Worm (Caenorhabditis elegans) whole organism, young adult: ENCODE measurements around the gene R04B3.3.
A peak's percentile ranks its signal among the peaks of the same experiment; 100 is the strongest.

ENCODE experiments used
- B0261.1 ChIP-seq: sonication (generic microtip); optimal IDR thresholded peaks from 2 replicates; lab custom pipeline; 2016; ENCODE audit warnings: mild to moderate bottlenecking, missing genetic modification characterization, moderate library complexity, missing compliant biosample characterization
- B0336.3 ChIP-seq: fragments of 200-800 bp; sonication (Bioruptor generic); IDR thresholded peaks from 2 replicates; pipeline ENCODE4 v1.3.6; 2022; ENCODE audit warnings: missing genetic modification characterization, missing compliant biosample characterization
- C06A6.2 ChIP-seq: fragments of 200-800 bp; sonication (Bioruptor generic); conservative IDR thresholded peaks from 2 replicates; pipeline ENCODE4 v1.3.6; 2022; ENCODE audit warnings: missing genetic modification characterization, missing compliant biosample characterization
- D2030.7 ChIP-seq: fragments of 200-800 bp; sonication (Bioruptor generic); IDR thresholded peaks from 2 replicates; pipeline ENCODE4 v1.3.6; 2022; ENCODE audit warnings: missing genetic modification reagents, missing genetic modification characterization, missing compliant biosample characterization
- F37B4.10 ChIP-seq: fragments of 200-800 bp; sonication (Bioruptor generic); IDR thresholded peaks from 2 replicates; pipeline ENCODE4 v1.3.6; 2022; ENCODE audit warnings: missing genetic modification characterization, missing compliant biosample characterization
- F49E8.2 ChIP-seq: sonication (generic microtip); optimal IDR thresholded peaks from 3 replicates; lab custom pipeline; 2017; ENCODE audit warnings: missing genetic modification characterization, mild to moderate bottlenecking, missing compliant biosample characterization, antibody characterized with exemption, moderate library complexity; ENCODE audit not compliant: insufficient read depth
- F55B11.4 ChIP-seq: sonication (generic microtip); optimal IDR thresholded peaks from 2 replicates; lab custom pipeline; 2016; ENCODE audit warnings: missing compliant biosample characterization, missing genetic modification characterization, borderline replicate concordance; ENCODE audit not compliant: insufficient read depth
- K11D2.4 ChIP-seq: fragments of 200-800 bp; sonication (Bioruptor generic); IDR thresholded peaks from 2 replicates; pipeline ENCODE4 v1.3.6; 2022; ENCODE audit warnings: missing genetic modification reagents, missing genetic modification characterization, missing compliant biosample characterization
- T26A5.8 ChIP-seq: sonication (generic microtip); optimal IDR thresholded peaks from 2 replicates; lab custom pipeline; 2016; ENCODE audit warnings: missing genetic modification characterization, missing compliant biosample characterization
- Y53F4B.3 ChIP-seq: fragments of 200-800 bp; sonication (Bioruptor generic); IDR thresholded peaks from 2 replicates; pipeline ENCODE4 v1.3.6; 2022; ENCODE audit warnings: missing genetic modification reagents, missing genetic modification characterization, missing compliant biosample characterization
- Y67H2A.10 ChIP-seq: fragments of 200-800 bp; sonication (Bioruptor generic); conservative IDR thresholded peaks from 2 replicates; pipeline ENCODE4 v1.3.6; 2022; ENCODE audit warnings: missing genetic modification reagents, missing genetic modification characterization, missing compliant biosample characterization
- Y95B8A.8 ChIP-seq: fragments of 200-800 bp; sonication (Bioruptor generic); IDR thresholded peaks from 2 replicates; pipeline ENCODE4 v1.3.6; 2022; ENCODE audit warnings: missing genetic modification reagents, missing genetic modification characterization, missing compliant biosample characterization
- akir-1 ChIP-seq: fragments of 200-800 bp; sonication (Bioruptor generic); optimal IDR thresholded peaks from 2 replicates; lab custom pipeline; 2018; ENCODE audit warnings: mild to moderate bottlenecking, missing genetic modification characterization, moderate library complexity, missing compliant biosample characterization
- aptf-2 ChIP-seq: fragments of 200-800 bp; sonication (Bioruptor generic); conservative IDR thresholded peaks from 2 replicates; pipeline ENCODE4 v1.3.6; 2022; ENCODE audit warnings: missing genetic modification reagents, missing genetic modification characterization, missing compliant biosample characterization
- athp-1 ChIP-seq: sonication (generic microtip); optimal IDR thresholded peaks from 2 replicates; lab custom pipeline; 2017; ENCODE audit warnings: mild to moderate bottlenecking, missing genetic modification characterization, missing compliant biosample characterization
- bed-1 ChIP-seq: fragments of 200-800 bp; sonication (Bioruptor generic); IDR thresholded peaks from 2 replicates; pipeline ENCODE4 v1.3.6; 2022; ENCODE audit warnings: missing genetic modification reagents, missing genetic modification characterization, missing compliant biosample characterization
- cebp-2 ChIP-seq: fragments of 200-800 bp; sonication (Bioruptor generic); IDR thresholded peaks from 2 replicates; pipeline ENCODE4 v1.3.6; 2022; ENCODE audit warnings: missing genetic modification characterization, missing compliant biosample characterization
- ceh-100 ChIP-seq: fragments of 200-800 bp; sonication (Bioruptor generic); IDR thresholded peaks from 2 replicates; pipeline ENCODE4 v1.3.6; 2022; ENCODE audit warnings: missing genetic modification reagents, missing genetic modification characterization, missing compliant biosample characterization
- ceh-58 ChIP-seq: fragments of 200-800 bp; sonication (Bioruptor generic); IDR thresholded peaks from 2 replicates; pipeline ENCODE4 v1.3.6; 2022; ENCODE audit warnings: missing genetic modification characterization, missing compliant biosample characterization
- ceh-79 ChIP-seq: sonication (generic microtip); optimal IDR thresholded peaks from 2 replicates; lab custom pipeline; 2017; ENCODE audit warnings: mild to moderate bottlenecking, missing genetic modification characterization, missing compliant biosample characterization
- ceh-91 ChIP-seq: fragments of 200-800 bp; sonication (Bioruptor generic); IDR thresholded peaks from 2 replicates; pipeline ENCODE4 v1.3.6; 2022; ENCODE audit warnings: missing genetic modification reagents, missing genetic modification characterization, missing compliant biosample characterization
- dox-1 ChIP-seq: fragments of 200-800 bp; sonication (Bioruptor generic); IDR thresholded peaks from 2 replicates; pipeline ENCODE4 v1.3.6; 2022; ENCODE audit warnings: missing genetic modification reagents, missing genetic modification characterization, missing compliant biosample characterization
- dpl-1 ChIP-seq: fragments of 150-350 bp; optimal IDR thresholded peaks from 2 replicates; lab custom pipeline; 2014; ENCODE audit warnings: missing biosample characterization, missing genetic modification reagents, missing genetic modification characterization
- ekl-4 ChIP-seq: fragments of 200-800 bp; sonication (Bioruptor generic); IDR thresholded peaks from 2 replicates; pipeline ENCODE4 v1.3.6; 2022; ENCODE audit warnings: missing genetic modification reagents, missing genetic modification characterization, missing compliant biosample characterization
- ets-4 ChIP-seq: fragments of 200-800 bp; sonication (Bioruptor generic); optimal IDR thresholded peaks from 2 replicates; lab custom pipeline; 2018; ENCODE audit warnings: mild to moderate bottlenecking, missing genetic modification characterization, missing compliant biosample characterization
- hmg-20 ChIP-seq: fragments of 200-800 bp; sonication (Bioruptor generic); IDR thresholded peaks from 2 replicates; pipeline ENCODE4 v1.3.6; 2022; ENCODE audit warnings: missing genetic modification reagents, missing genetic modification characterization, missing compliant biosample characterization
- lin-40 ChIP-seq: sonication (generic microtip); optimal IDR thresholded peaks from 2 replicates; lab custom pipeline; 2016; ENCODE audit warnings: missing genetic modification characterization, mild to moderate bottlenecking, missing compliant biosample characterization, missing genotype, missing genetic modification reagents
- lir-1 ChIP-seq: fragments of 200-800 bp; sonication (Bioruptor generic); conservative IDR thresholded peaks from 2 replicates; pipeline ENCODE4 v1.3.6; 2022; ENCODE audit warnings: missing genetic modification reagents, missing genetic modification characterization, missing compliant biosample characterization
- madf-3 ChIP-seq: fragments of 200-800 bp; sonication (Bioruptor generic); IDR thresholded peaks from 2 replicates; pipeline ENCODE4 v1.3.6; 2022; ENCODE audit warnings: missing genetic modification reagents, missing genetic modification characterization, missing compliant biosample characterization
- madf-8 ChIP-seq: fragments of 200-800 bp; sonication (Bioruptor generic); conservative IDR thresholded peaks from 2 replicates; pipeline ENCODE4 v1.3.6; 2022; ENCODE audit warnings: missing genetic modification reagents, missing genetic modification characterization, missing compliant biosample characterization
- mcd-1 ChIP-seq: fragments of 200-800 bp; sonication (Bioruptor generic); IDR thresholded peaks from 2 replicates; pipeline ENCODE4 v1.3.6; 2022; ENCODE audit warnings: missing genetic modification reagents, missing genetic modification characterization, missing compliant biosample characterization
- mel-28 ChIP-seq: sonication (generic microtip); optimal IDR thresholded peaks from 2 replicates; lab custom pipeline; 2016; ENCODE audit warnings: borderline replicate concordance, mild to moderate bottlenecking, missing genetic modification characterization, missing compliant biosample characterization
- mxl-1 ChIP-seq: sonication (generic microtip); optimal IDR thresholded peaks from 2 replicates; lab custom pipeline; 2016; ENCODE audit warnings: missing genetic modification characterization, missing compliant biosample characterization
- nhr-27 ChIP-seq: fragments of 200-800 bp; sonication (Bioruptor generic); optimal IDR thresholded peaks from 2 replicates; lab custom pipeline; 2018; ENCODE audit warnings: mild to moderate bottlenecking, missing genetic modification characterization, moderate library complexity, missing compliant biosample characterization
- nhr-90 ChIP-seq: sonication (generic microtip); optimal IDR thresholded peaks from 2 replicates; lab custom pipeline; 2016; ENCODE audit warnings: missing genotype, mild to moderate bottlenecking, missing genetic modification characterization, missing compliant biosample characterization
- rec-8 ChIP-seq, 2 experiments: sonication (generic microtip); optimal IDR thresholded peaks; 2 replicates each; lab custom pipeline; 2016; ENCODE audit warnings: mild to moderate bottlenecking in 2 of 2, missing genetic modification characterization in 2 of 2, missing genetic modification reagents in 2 of 2, missing genotype in 2 of 2, missing biosample characterization in 1 of 2, missing compliant biosample characterization in 1 of 2, moderate library complexity in 1 of 2
- sdz-38 ChIP-seq: sonication (generic microtip); optimal IDR thresholded peaks from 2 replicates; lab custom pipeline; 2016; ENCODE audit warnings: missing genotype, missing genetic modification characterization, missing compliant biosample characterization
- snpc-1.1 ChIP-seq: sonication (generic microtip); optimal IDR thresholded peaks from 2 replicates; lab custom pipeline; 2017; ENCODE audit warnings: missing genetic modification characterization, mild to moderate bottlenecking, missing compliant biosample characterization, antibody characterized with exemption, moderate library complexity, missing genotype, missing genetic modification reagents; ENCODE audit not compliant: insufficient read depth
- snpc-4 ChIP-seq, 5 experiments: fragments of 150-350 bp in 1 of 5; sonication (generic microtip) in 4 of 5; optimal IDR thresholded peaks; 2 replicates each; lab custom pipeline; 2014 to 2018; ENCODE audit warnings: missing genetic modification characterization in 5 of 5, missing biosample characterization in 3 of 5, antibody characterized with exemption in 2 of 5, mild to moderate bottlenecking in 2 of 5, missing compliant biosample characterization in 2 of 5, missing genotype in 2 of 5, moderate library complexity in 2 of 5, missing genetic modification reagents in 1 of 5
- unc-62 ChIP-seq: fragments of 150-350 bp; optimal IDR thresholded peaks from 2 replicates; lab custom pipeline; 2014; ENCODE audit warnings: missing biosample characterization, missing genetic modification reagents, missing genetic modification characterization
- xnd-1 ChIP-seq: sonication (generic microtip); optimal IDR thresholded peaks from 2 replicates; lab custom pipeline; 2016; ENCODE audit warnings: missing genotype, missing genetic modification reagents, missing genetic modification characterization, missing compliant biosample characterization
- ztf-18 ChIP-seq: sonication (generic microtip); optimal IDR thresholded peaks from 2 replicates; lab custom pipeline; 2016; ENCODE audit warnings: missing genotype, mild to moderate bottlenecking, missing genetic modification characterization, missing compliant biosample characterization
- ztf-28 ChIP-seq: fragments of 200-800 bp; sonication (Bioruptor generic); IDR thresholded peaks from 2 replicates; pipeline ENCODE4 v1.3.6; 2022; ENCODE audit warnings: missing genetic modification reagents, missing genetic modification characterization, missing compliant biosample characterization
- ztf-3 ChIP-seq: fragments of 200-800 bp; sonication (Bioruptor generic); optimal IDR thresholded peaks from 2 replicates; lab custom pipeline; 2018; ENCODE audit warnings: mild to moderate bottlenecking, missing genetic modification characterization, missing compliant biosample characterization
- ztf-6 ChIP-seq: fragments of 200-800 bp; sonication (Bioruptor generic); IDR thresholded peaks from 2 replicates; pipeline ENCODE4 v1.3.6; 2022; ENCODE audit warnings: missing genetic modification reagents, missing genetic modification characterization, missing compliant biosample characterization

The R04B3.3 gene

DNA sequence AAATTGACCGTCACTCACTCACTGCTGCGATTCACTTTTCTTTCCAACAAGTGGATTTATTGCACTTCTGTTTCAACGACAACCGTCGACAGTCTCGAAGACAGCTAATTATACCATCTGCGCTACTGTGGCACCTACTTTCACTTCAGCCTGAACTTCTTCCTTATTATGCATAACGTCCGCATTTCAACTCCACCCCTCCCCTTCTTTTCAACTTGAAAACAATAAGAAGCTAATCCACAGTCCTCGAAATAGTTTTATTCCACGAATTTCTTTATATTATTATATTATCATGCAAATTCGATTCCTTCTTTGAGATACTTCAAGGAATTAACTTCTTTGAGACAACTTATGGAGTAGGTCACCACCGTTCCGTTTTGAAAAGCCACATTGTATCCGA lies 4.5 kb downstream of the R04B3.3 start, which contains the start of gene R04B3.1:
Gene R04B3.1 (minus strand): TSS at position 101 of the 400 bp plus-strand sequence.
- TF ChIP-seq athp-1 (tag; lab: Kevin White, UChicago), result no peak
- TF ChIP-seq T26A5.8 (tag; lab: Kevin White, UChicago), result no peak
- TF ChIP-seq ekl-4 (GFP tag; lab: Robert Waterston, UW), result no peak
- TF ChIP-seq ceh-91 (GFP tag; lab: Robert Waterston, UW), result no peak
- no peak for TF ChIP-seq ztf-28 (GFP tag; lab: Robert Waterston, UW)
- TF ChIP-seq B0336.3 (GFP tag; lab: Robert Waterston, UW), result no peak
- TF ChIP-seq D2030.7 (GFP tag; lab: Robert Waterston, UW), result no peak
- TF ChIP-seq madf-8 (GFP tag; lab: Robert Waterston, UW), result no peak
- TF ChIP-seq ztf-3, result no peak
- TF ChIP-seq Y67H2A.10 (GFP tag; lab: Robert Waterston, UW), result no peak
- TF ChIP-seq F55B11.4 (tag; lab: Kevin White, UChicago), result no peak
- no peak for TF ChIP-seq sdz-38 (tag; lab: Kevin White, UChicago)
- TF ChIP-seq Y53F4B.3 (GFP tag; lab: Robert Waterston, UW), result no peak
- TF ChIP-seq hmg-20, result no peak

DNA sequence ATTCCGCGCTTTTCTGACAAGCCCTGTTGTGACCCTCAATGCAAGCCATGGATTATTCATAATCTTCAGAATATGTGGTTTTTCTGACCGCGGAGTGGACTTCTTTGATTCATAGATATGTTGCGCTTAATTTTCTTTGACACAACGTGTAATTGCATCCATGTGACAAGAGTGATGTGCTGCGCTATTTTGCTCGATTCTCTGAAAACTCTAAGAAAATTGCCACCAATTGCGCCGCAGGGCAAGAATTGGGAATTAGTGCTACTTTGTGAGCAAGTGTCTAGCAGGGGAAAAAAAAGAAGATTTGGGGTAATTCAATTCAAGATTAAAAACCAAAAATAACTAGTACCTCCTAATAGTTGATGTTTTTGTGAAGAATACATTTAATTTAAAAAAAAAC lies 11.7 kb downstream of the R04B3.3 start:
- TF ChIP-seq cebp-2 (GFP tag; lab: Robert Waterston, UW) (no peak), ceh-79 (tag; lab: Kevin White, UChicago) (no peak), nhr-27 (tag; lab: Kevin White, UChicago) (no peak), unc-62 (GFP tag; lab: Kevin White, UChicago) (no peak), madf-3 (GFP tag; lab: Robert Waterston, UW) (no peak), akir-1 (GFP tag; lab: Kevin White, UChicago) (no peak), aptf-2 (GFP tag; lab: Robert Waterston, UW) (no peak), mcd-1 (GFP tag; lab: Robert Waterston, UW) (no peak), rec-8 (tag; optimal IDR thresholded peaks at IDR 0.05; lab: Kevin White, UChicago) (no peak), C06A6.2 (GFP tag; lab: Robert Waterston, UW) (no peak), bed-1 (no peak), ztf-18 (no peak), ceh-58 (GFP tag; lab: Robert Waterston, UW) (no peak), B0261.1 (no peak), Y95B8A.8 (GFP tag; lab: Robert Waterston, UW) (no peak), xnd-1 (tag; lab: Kevin White, UChicago) (no peak), ets-4 (no peak), lin-40 (tag; lab: Kevin White, UChicago) (no peak)

DNA sequence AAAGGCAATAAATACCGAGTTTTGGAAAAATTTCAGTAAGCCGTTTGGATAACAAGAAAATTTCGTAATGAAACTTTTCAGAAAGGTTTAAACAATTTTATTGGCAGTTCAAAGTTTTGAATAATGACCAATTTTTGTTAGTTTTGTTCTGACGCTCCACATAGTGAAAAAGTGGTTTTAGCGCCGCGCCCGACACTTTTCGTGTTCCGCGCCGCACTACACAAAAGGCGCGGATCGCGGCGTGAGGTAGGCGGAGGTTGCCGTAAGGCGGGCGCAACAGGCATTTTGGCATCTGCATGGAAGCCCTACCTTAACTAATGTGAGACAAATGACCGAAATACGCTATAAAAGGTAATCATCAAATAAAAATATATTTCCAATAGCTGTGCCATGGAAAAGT lies 14.0 kb downstream of the R04B3.3 start:
- TF ChIP-seq F49E8.2, result no peak
- TF ChIP-seq dpl-1 (GFP tag; lab: Kevin White, UChicago), result no peak
- no peak for TF ChIP-seq snpc-4 (GFP tag; optimal IDR thresholded peaks at IDR 0.05; lab: Kevin White, UChicago)
- TF ChIP-seq snpc-4 (tag; optimal IDR thresholded peaks at IDR 0.05; lab: Kevin White, UChicago), result peak in 2 of 4 experiments; percentile 52 to 76
- TF ChIP-seq ztf-6, result no peak
- no peak for TF ChIP-seq mcd-1 (GFP tag; lab: Robert Waterston, UW)
- TF ChIP-seq lir-1 (GFP tag; lab: Robert Waterston, UW), result no peak
- TF ChIP-seq snpc-1.1 (tag; lab: Kevin White, UChicago), result peak; percentile 42
- no peak for TF ChIP-seq ceh-100
- TF ChIP-seq K11D2.4 (GFP tag; lab: Robert Waterston, UW), result no peak
- no peak for TF ChIP-seq mel-28 (tag; lab: Kevin White, UChicago)
- no peak for TF ChIP-seq nhr-90 (tag; lab: Kevin White, UChicago)
- no peak for TF ChIP-seq ekl-4 (GFP tag; lab: Robert Waterston, UW)
- TF ChIP-seq hmg-20, result no peak
- TF ChIP-seq dox-1 (GFP tag; lab: Robert Waterston, UW), result no peak
- TF ChIP-seq Y95B8A.8 (GFP tag; lab: Robert Waterston, UW), result no peak
- no peak for TF ChIP-seq mxl-1 (tag; lab: Kevin White, UChicago)
- TF ChIP-seq F37B4.10 (GFP tag; lab: Robert Waterston, UW), result no peak
